Worm (Caenorhabditis elegans): ENCODE data around the gene Y72A10A.1.

ce11 chrX:6159562-6159961 is 21.4 kb upstream of the Y72A10A.1 start:
- TF ChIP-seq mdl-1 (tag; optimal IDR thresholded peaks at IDR 0.05) (no peak), fos-1 (tag; optimal IDR thresholded peaks at IDR 0.05) (no peak), ceh-20 (GFP tag; IDR thresholded peaks at IDR 0.05) (no peak), pqm-1 (tag; optimal IDR thresholded peaks at IDR 0.05) (no peak), ama-1 (optimal IDR thresholded peaks at IDR 0.05) (no peak)
